Worm (Caenorhabditis elegans): ENCODE results near the gene Y105C5A.10.
"Not testable (repeated sequence)": the region's sequence is repeated elsewhere in the genome, so short reads cannot be mapped to it uniquely, and the experiment has no call there.

DNA sequence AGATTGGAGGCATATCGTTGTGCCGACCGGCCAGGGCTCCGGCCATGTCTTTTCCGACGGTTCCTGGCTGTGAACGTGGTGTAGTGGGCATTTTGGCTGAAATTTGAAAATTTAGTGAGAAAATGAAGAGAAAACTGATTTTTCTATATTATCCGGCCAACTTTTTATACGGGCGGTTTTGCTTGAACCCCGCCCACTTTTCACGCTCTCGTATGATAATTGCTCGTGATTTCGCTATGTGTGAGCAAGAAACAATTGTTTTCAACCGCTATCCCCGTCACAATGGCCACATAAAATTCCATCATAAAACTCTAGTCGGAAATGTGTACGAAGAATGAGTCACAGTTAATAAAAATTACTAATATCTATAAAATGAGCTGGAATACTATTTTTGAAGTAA, 6.1 kb downstream of the Y105C5A.10 start, which contains the start of gene Y105C5A.12:
- not testable (repeated sequence) for TF ChIP-seq nhr-11 (tag; optimal IDR thresholded peaks at IDR 0.05); nhr-12 (tag; optimal IDR thresholded peaks at IDR 0.05); nhr-77 (tag; optimal IDR thresholded peaks at IDR 0.05); nhr-237 (tag; optimal IDR thresholded peaks at IDR 0.05); ZK546.5 (tag; optimal IDR thresholded peaks at IDR 0.05); zag-1 (tag; optimal IDR thresholded peaks at IDR 0.05); unc-55 (GFP tag; optimal IDR thresholded peaks at IDR 0.05); nhr-10 (tag; optimal IDR thresholded peaks at IDR 0.05); egl-27 (tag; optimal IDR thresholded peaks at IDR 0.05); aly-2 (tag; optimal IDR thresholded peaks at IDR 0.05)

Measured in whole organism, L2 larva.